Worm (Caenorhabditis elegans) whole organism, L1 larva: ENCODE measurements around the gene nhr-115.

Source experiments
- C16A3.4 ChIP-seq: fragments of 150-350 bp; optimal IDR thresholded peaks from 2 replicates; lab custom pipeline; 2014; ENCODE audit warnings: missing biosample characterization, missing genetic modification characterization
- F16B12.6 ChIP-seq: fragments of 150-350 bp; optimal IDR thresholded peaks from 2 replicates; lab custom pipeline; 2014; ENCODE audit warnings: missing biosample characterization, missing genetic modification characterization
- Y116A8C.19 ChIP-seq: sonication (generic microtip); optimal IDR thresholded peaks from 2 replicates; lab custom pipeline; 2016; ENCODE audit warnings: missing compliant biosample characterization, missing genetic modification characterization, borderline replicate concordance
- blmp-1 ChIP-seq: fragments of 150-350 bp; optimal IDR thresholded peaks from 2 replicates; lab custom pipeline; 2014; ENCODE audit warnings: missing biosample characterization, missing genetic modification characterization
- ceh-8 ChIP-seq: fragments of 200-800 bp; sonication (Bioruptor generic); optimal IDR thresholded peaks from 2 replicates; lab custom pipeline; 2018; ENCODE audit warnings: mild to moderate bottlenecking, missing genetic modification characterization, moderate library complexity, missing compliant biosample characterization
- ceh-82 ChIP-seq, 3 experiments: fragments of 150-350 bp in 1 of 3; sonication (generic microtip) in 2 of 3; optimal IDR thresholded peaks; 2 replicates each; lab custom pipeline; 2014 to 2017; ENCODE audit warnings: missing biosample characterization in 3 of 3, missing genetic modification characterization in 3 of 3
- ceh-88 ChIP-seq: fragments of 200-800 bp; sonication (Bioruptor generic); IDR thresholded peaks from 2 replicates; pipeline ENCODE4 v1.3.6; 2022; ENCODE audit warnings: missing genetic modification characterization, missing compliant biosample characterization
- dpl-1 ChIP-seq, 3 experiments: fragments of 150-350 bp in 2 of 3; sonication (generic microtip) in 1 of 3; optimal IDR thresholded peaks; 2 replicates each; lab custom pipeline; 2014 to 2017; ENCODE audit warnings: missing biosample characterization in 3 of 3, missing genetic modification characterization in 3 of 3, missing genetic modification reagents in 3 of 3
- dsc-1 ChIP-seq: sonication (generic microtip); optimal IDR thresholded peaks from 2 replicates; lab custom pipeline; 2016; ENCODE audit warnings: mild to moderate bottlenecking, missing genetic modification characterization, missing compliant biosample characterization
- efl-3 ChIP-seq: fragments of 200-800 bp; sonication (Bioruptor generic); optimal IDR thresholded peaks from 2 replicates; lab custom pipeline; 2018; ENCODE audit warnings: mild to moderate bottlenecking, missing genetic modification characterization, missing compliant biosample characterization
- elt-2 ChIP-seq: sonication (generic microtip); optimal IDR thresholded peaks from 2 replicates; lab custom pipeline; 2016; ENCODE audit warnings: missing genetic modification characterization, mild to moderate bottlenecking, inconsistent platforms, missing compliant biosample characterization, missing genetic modification reagents
- ets-5 ChIP-seq: fragments of 200-800 bp; sonication (Bioruptor generic); IDR thresholded peaks from 2 replicates; pipeline ENCODE4 v1.3.6; 2022; ENCODE audit warnings: missing genetic modification characterization, missing compliant biosample characterization
- fkh-4 ChIP-seq: sonication (generic microtip); optimal IDR thresholded peaks from 2 replicates; lab custom pipeline; 2016; ENCODE audit warnings: missing compliant biosample characterization, missing genetic modification characterization, borderline replicate concordance
- fkh-8 ChIP-seq: sonication (generic microtip); optimal IDR thresholded peaks from 2 replicates; lab custom pipeline; 2016; ENCODE audit warnings: mild to moderate bottlenecking, missing genetic modification characterization, missing compliant biosample characterization
- fos-1 ChIP-seq: fragments of 150-350 bp; optimal IDR thresholded peaks from 2 replicates; lab custom pipeline; 2014; ENCODE audit warnings: missing biosample characterization, missing genetic modification characterization
- grh-1 ChIP-seq: fragments of 200-800 bp; sonication (Bioruptor generic); IDR thresholded peaks from 2 replicates; pipeline ENCODE4 v1.3.6; 2022; ENCODE audit warnings: missing genetic modification reagents, missing genetic modification characterization, missing compliant biosample characterization
- hlh-17 ChIP-seq: fragments of 200-800 bp; sonication (Bioruptor generic); optimal IDR thresholded peaks from 2 replicates; lab custom pipeline; 2018; ENCODE audit warnings: missing genetic modification characterization, mild to moderate bottlenecking, missing compliant biosample characterization, moderate library complexity, borderline replicate concordance
- hlh-4 ChIP-seq: sonication (generic microtip); optimal IDR thresholded peaks from 2 replicates; lab custom pipeline; 2016; ENCODE audit warnings: mild to moderate bottlenecking, missing genetic modification characterization, missing compliant biosample characterization
- irx-1 ChIP-seq: sonication (generic microtip); optimal IDR thresholded peaks from 2 replicates; lab custom pipeline; 2016; ENCODE audit warnings: missing genetic modification characterization, missing compliant biosample characterization
- lin-39 ChIP-seq: fragments of 150-350 bp; optimal IDR thresholded peaks from 2 replicates; lab custom pipeline; 2014; ENCODE audit warnings: missing biosample characterization, missing genetic modification reagents, missing genetic modification characterization
- lsy-2 ChIP-seq, 2 experiments: fragments of 150-350 bp; optimal IDR thresholded peaks; 2 replicates each; lab custom pipeline; 2014; ENCODE audit warnings: missing biosample characterization in 2 of 2, missing genetic modification characterization in 2 of 2
- mdl-1 ChIP-seq, 2 experiments: fragments of 150-350 bp; optimal IDR thresholded peaks; 2 replicates each; lab custom pipeline; 2014 to 2017; ENCODE audit warnings: missing biosample characterization in 2 of 2, missing genetic modification characterization in 2 of 2, inconsistent platforms in 1 of 2
- mef-2 ChIP-seq: fragments of 150-350 bp; optimal IDR thresholded peaks from 2 replicates; lab custom pipeline; 2014; ENCODE audit warnings: missing biosample characterization, missing genetic modification characterization
- nhr-20 ChIP-seq: sonication (generic microtip); optimal IDR thresholded peaks from 2 replicates; lab custom pipeline; 2016; ENCODE audit warnings: mild to moderate bottlenecking, missing genetic modification characterization, missing compliant biosample characterization
- nhr-47 ChIP-seq: sonication (generic microtip); optimal IDR thresholded peaks from 2 replicates; lab custom pipeline; 2016; ENCODE audit warnings: mild to moderate bottlenecking, missing genetic modification characterization, moderate library complexity, missing compliant biosample characterization
- nhr-76 ChIP-seq: sonication (generic microtip); optimal IDR thresholded peaks from 2 replicates; lab custom pipeline; 2017; ENCODE audit warnings: missing biosample characterization, missing genetic modification characterization
- nhr-77 ChIP-seq: fragments of 150-350 bp; optimal IDR thresholded peaks from 2 replicates; lab custom pipeline; 2014; ENCODE audit warnings: missing biosample characterization, missing genetic modification characterization
- nhr-90 ChIP-seq: sonication (generic microtip); optimal IDR thresholded peaks from 2 replicates; lab custom pipeline; 2016; ENCODE audit warnings: mild to moderate bottlenecking, missing genetic modification characterization, missing compliant biosample characterization; ENCODE audit not compliant: poor library complexity
- pag-3 ChIP-seq: sonication (generic microtip); optimal IDR thresholded peaks from 2 replicates; lab custom pipeline; 2017; ENCODE audit warnings: missing genetic modification characterization, mild to moderate bottlenecking, missing compliant biosample characterization, antibody characterized with exemption, borderline replicate concordance; ENCODE audit not compliant: insufficient read depth
- rnt-1 ChIP-seq: sonication (generic microtip); optimal IDR thresholded peaks from 2 replicates; lab custom pipeline; 2016; ENCODE audit warnings: mild to moderate bottlenecking, missing genetic modification characterization, moderate library complexity, missing compliant biosample characterization
- skn-1 ChIP-seq: fragments of 150-350 bp; optimal IDR thresholded peaks from 2 replicates; lab custom pipeline; 2014; ENCODE audit warnings: missing biosample characterization, missing genetic modification characterization
- snu-23 ChIP-seq: sonication (generic microtip); optimal IDR thresholded peaks from 2 replicates; lab custom pipeline; 2016; ENCODE audit warnings: missing genetic modification characterization, missing compliant biosample characterization
- sox-4 ChIP-seq: sonication (generic microtip); optimal IDR thresholded peaks from 2 replicates; lab custom pipeline; 2016; ENCODE audit warnings: missing genetic modification characterization, missing compliant biosample characterization
- sptf-1 ChIP-seq: fragments of 150-350 bp; optimal IDR thresholded peaks from 2 replicates; lab custom pipeline; 2014; ENCODE audit warnings: missing biosample characterization, missing genetic modification characterization
- swsn-7 ChIP-seq: sonication (generic microtip); optimal IDR thresholded peaks from 2 replicates; lab custom pipeline; 2016; ENCODE audit warnings: missing genetic modification characterization, missing compliant biosample characterization
- tlp-1 ChIP-seq: fragments of 150-350 bp; optimal IDR thresholded peaks from 2 replicates; lab custom pipeline; 2014; ENCODE audit warnings: missing biosample characterization, missing genetic modification characterization
- unc-130 ChIP-seq: fragments of 150-350 bp; optimal IDR thresholded peaks from 2 replicates; lab custom pipeline; 2017; ENCODE audit warnings: missing biosample characterization, missing genetic modification characterization, inconsistent platforms
- vab-15 ChIP-seq: sonication (generic microtip); optimal IDR thresholded peaks from 2 replicates; lab custom pipeline; 2017; ENCODE audit warnings: missing genotype, mild to moderate bottlenecking, missing genetic modification characterization, missing compliant biosample characterization
- zag-1 ChIP-seq: fragments of 150-350 bp; optimal IDR thresholded peaks from 2 replicates; lab custom pipeline; 2014; ENCODE audit warnings: missing biosample characterization, missing genetic modification characterization
- ztf-11 ChIP-seq, 2 experiments: sonication (generic microtip); optimal IDR thresholded peaks; 2 replicates each; lab custom pipeline; 2016 to 2017; ENCODE audit warnings: missing genetic modification characterization in 2 of 2, missing biosample characterization in 1 of 2, missing compliant biosample characterization in 1 of 2
- ztf-4 ChIP-seq: fragments of 150-350 bp; optimal IDR thresholded peaks from 2 replicates; lab custom pipeline; 2014; ENCODE audit warnings: missing biosample characterization, missing genetic modification characterization

Gene nhr-115

ce11 chrV:2250126-2250590 lies 42.2 kb upstream of the nhr-115 start, which contains the start of gene cyp-33C7 (continued):
- no peak for TF ChIP-seq efl-3 (GFP tag; lab: Kevin White, UChicago)
- no peak for TF ChIP-seq rnt-1 (tag; lab: Kevin White, UChicago)
- TF ChIP-seq nhr-77 (tag; lab: Kevin White, UChicago), result no peak
- no peak for TF ChIP-seq swsn-7 (tag; lab: Kevin White, UChicago)
- TF ChIP-seq nhr-90 (tag; lab: Kevin White, UChicago), result peak; percentile 36
- no peak for TF ChIP-seq mef-2
- no peak for TF ChIP-seq ztf-4 (tag; lab: Kevin White, UChicago)
- TF ChIP-seq irx-1 (tag; lab: Kevin White, UChicago), result no peak
- no peak for TF ChIP-seq pag-3 (tag; lab: Kevin White, UChicago)
- TF ChIP-seq grh-1, result no peak
- no peak for TF ChIP-seq ceh-8 (GFP tag; lab: Kevin White, UChicago)
- no peak for TF ChIP-seq hlh-17 (GFP tag; lab: Kevin White, UChicago)
- TF ChIP-seq nhr-76, result no peak
- peak in 2 of 3 experiments; percentile 11 to 33 for TF ChIP-seq dpl-1 (GFP tag; optimal IDR thresholded peaks at IDR 0.05; lab: Kevin White, UChicago)
- TF ChIP-seq ceh-82 (tag; optimal IDR thresholded peaks at IDR 0.05; lab: Kevin White, UChicago), result peak in 1 of 3 experiments; percentile 26
- peak; percentile 19 to 23 for TF ChIP-seq lsy-2 (tag; optimal IDR thresholded peaks at IDR 0.05; lab: Kevin White, UChicago)
- TF ChIP-seq sptf-1 (tag; lab: Kevin White, UChicago), result no peak
- TF ChIP-seq fkh-8 (tag; lab: Kevin White, UChicago), result peak; percentile 2
- TF ChIP-seq F16B12.6 (tag; lab: Kevin White, UChicago), result no peak
- no peak for TF ChIP-seq fos-1 (tag; lab: Kevin White, UChicago)
- no peak for TF ChIP-seq zag-1 (tag; lab: Kevin White, UChicago)
- no peak for TF ChIP-seq sox-4 (tag; lab: Kevin White, UChicago)
- no peak for TF ChIP-seq hlh-4 (tag; lab: Kevin White, UChicago)
- TF ChIP-seq ceh-88 (GFP tag; lab: Robert Waterston, UW), result no peak
- TF ChIP-seq dsc-1 (tag; lab: Kevin White, UChicago), result no peak
- TF ChIP-seq blmp-1 (tag; lab: Kevin White, UChicago), result peak; percentile 20
- peak; percentile 33 for TF ChIP-seq snu-23 (GFP tag; lab: Kevin White, UChicago)
- no peak for TF ChIP-seq ets-5 (GFP tag; lab: Robert Waterston, UW)
- no peak for TF ChIP-seq lin-39 (tag; lab: Kevin White, UChicago)
- TF ChIP-seq C16A3.4 (tag; lab: Kevin White, UChicago), result peak; percentile 25
- TF ChIP-seq skn-1 (tag; lab: Kevin White, UChicago), result peak; percentile 81
- TF ChIP-seq fkh-4 (tag; lab: Kevin White, UChicago), result no peak
- TF ChIP-seq ztf-11 (tag; optimal IDR thresholded peaks at IDR 0.05; lab: Kevin White, UChicago), result no peak
- no peak for TF ChIP-seq nhr-47 (tag; lab: Kevin White, UChicago)
- TF ChIP-seq Y116A8C.19 (tag; lab: Kevin White, UChicago), result no peak
- no peak for TF ChIP-seq unc-130 (tag; lab: Kevin White, UChicago)
- no peak for TF ChIP-seq vab-15 (tag; lab: Kevin White, UChicago)
- peak; percentile 89 for TF ChIP-seq nhr-20 (tag; lab: Kevin White, UChicago)
- TF ChIP-seq tlp-1 (tag; lab: Kevin White, UChicago), result no peak
- peak in 1 of 2 experiments; percentile 50 for TF ChIP-seq mdl-1 (tag; optimal IDR thresholded peaks at IDR 0.05; lab: Kevin White, UChicago)

DNA sequence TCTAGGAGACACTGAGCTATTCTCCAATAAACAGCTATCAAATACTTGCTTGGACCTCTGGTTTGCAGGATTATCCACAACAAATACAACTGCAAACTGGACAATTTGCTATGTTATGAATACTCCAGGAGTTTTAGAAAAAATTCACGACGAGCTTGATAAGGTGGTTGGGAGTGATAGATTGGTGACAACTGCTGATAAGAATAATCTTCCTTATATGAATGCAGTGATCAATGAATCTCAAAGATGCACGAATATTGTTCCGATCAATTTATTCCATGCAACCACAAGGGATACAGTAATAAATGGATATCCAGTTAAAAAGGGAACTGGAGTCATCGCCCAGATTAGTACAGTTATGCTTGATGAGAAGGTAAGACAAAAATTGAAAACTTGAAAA lies 40.6 kb upstream of the nhr-115 start:
- peak; percentile 2 for TF ChIP-seq elt-2 (tag; lab: Kevin White, UChicago)
- TF ChIP-seq unc-130 (tag; lab: Kevin White, UChicago), result no peak
